Worm (Caenorhabditis elegans): ENCODE data around the gene F25H9.6.

Gene F25H9.6

ce11 chrV:13484339-13484738, 16.2 kb upstream of the F25H9.6 start, which contains the start of gene T10G3.4:
Gene T10G3.4, minus strand, starts transcription at chrV:13484439.
- TF ChIP-seq jun-1 (tag; optimal IDR thresholded peaks at IDR 0.05), result no peak
- TF ChIP-seq zag-1 (tag; optimal IDR thresholded peaks at IDR 0.05), result no peak
- TF ChIP-seq mep-1 (tag; optimal IDR thresholded peaks at IDR 0.05), result no peak
- TF ChIP-seq mab-9 (GFP tag; IDR thresholded peaks at IDR 0.05), result no peak
- TF ChIP-seq mdl-1 (tag; optimal IDR thresholded peaks at IDR 0.05), result no peak
- TF ChIP-seq zip-4 (GFP tag; optimal IDR thresholded peaks at IDR 0.05), result no peak
- TF ChIP-seq fkh-8 (tag; optimal IDR thresholded peaks at IDR 0.05), result peak; percentile 7
- TF ChIP-seq nhr-12 (tag; optimal IDR thresholded peaks at IDR 0.05), result no peak
- TF ChIP-seq nhr-84 (tag; optimal IDR thresholded peaks at IDR 0.05), result no peak
- no peak for TF ChIP-seq nhr-90 (tag; optimal IDR thresholded peaks at IDR 0.05; ENCODE audit: poor library complexity)
- no peak for TF ChIP-seq unc-86 (tag; optimal IDR thresholded peaks at IDR 0.05)
- TF ChIP-seq nhr-47 (tag; optimal IDR thresholded peaks at IDR 0.05), result no peak
- TF ChIP-seq aha-1 (tag; optimal IDR thresholded peaks at IDR 0.05), result no peak
- TF ChIP-seq nhr-76 (tag; optimal IDR thresholded peaks at IDR 0.05), result no peak
- no peak for TF ChIP-seq C04F5.9 (tag; optimal IDR thresholded peaks at IDR 0.05)
- peak; percentile 8 for TF ChIP-seq nhr-71 (tag; optimal IDR thresholded peaks at IDR 0.05)

ce11 chrV:13479766-13480165, 11.6 kb upstream of the F25H9.6 start, which contains the start of gene T10G3.2:
Gene T10G3.2, minus strand, starts transcription at chrV:13479866.
- TF ChIP-seq egl-13 (tag; optimal IDR thresholded peaks at IDR 0.05) (no peak), unc-98 (GFP tag; IDR thresholded peaks at IDR 0.05) (no peak), mab-9 (GFP tag; IDR thresholded peaks at IDR 0.05) (no peak), ceh-82 (tag; optimal IDR thresholded peaks at IDR 0.05) (no peak), lin-14 (GFP tag; optimal IDR thresholded peaks at IDR 0.05) (no peak), vab-15 (tag; optimal IDR thresholded peaks at IDR 0.05) (no peak), lsy-2 (tag; optimal IDR thresholded peaks at IDR 0.05) (no peak), ets-5 (GFP tag; IDR thresholded peaks at IDR 0.05) (no peak), egl-27 (tag; optimal IDR thresholded peaks at IDR 0.05) (no peak), rnt-1 (tag; optimal IDR thresholded peaks at IDR 0.05) (no peak)

- TF ChIP-seq lin-35 (GFP tag; optimal IDR thresholded peaks at IDR 0.05), result no peak
- no peak for TF ChIP-seq nhr-90 (tag; optimal IDR thresholded peaks at IDR 0.05; ENCODE audit: poor library complexity)
- no peak for TF ChIP-seq efl-1 (optimal IDR thresholded peaks at IDR 0.05)
- peak in 1 of 2 experiments; percentile 66 for TF ChIP-seq efl-1 (GFP tag; optimal IDR thresholded peaks at IDR 0.05 in 1 of 2)
- no peak for TF ChIP-seq nhr-76 (tag; optimal IDR thresholded peaks at IDR 0.05)
Observed at ce11 chrV:13476350-13476749, 8.2 kb upstream of the F25H9.6 start, which contains the start of gene T10G3.8. Gene T10G3.8, minus strand, starts transcription at chrV:13476450.

- peak; percentile 85 for TF ChIP-seq nhr-71 (tag; optimal IDR thresholded peaks at IDR 0.05)
- TF ChIP-seq irx-1 (tag; optimal IDR thresholded peaks at IDR 0.05), result no peak
- TF ChIP-seq unc-130 (tag; optimal IDR thresholded peaks at IDR 0.05), result peak; percentile 37
- peak; percentile 37 to 44 for TF ChIP-seq lsy-2 (tag; optimal IDR thresholded peaks at IDR 0.05)
- TF ChIP-seq dpl-1 (GFP tag; optimal IDR thresholded peaks at IDR 0.05), result no peak
- TF ChIP-seq ztf-4 (tag; optimal IDR thresholded peaks at IDR 0.05), result peak; percentile 17
- no peak for TF ChIP-seq sup-37 (GFP tag; optimal IDR thresholded peaks at IDR 0.05)
- no peak for TF ChIP-seq ceh-82 (tag; optimal IDR thresholded peaks at IDR 0.05)
- TF ChIP-seq efl-1 (optimal IDR thresholded peaks at IDR 0.05), result peak in 1 of 2 experiments; percentile 22
- TF ChIP-seq efl-1 (GFP tag; optimal IDR thresholded peaks at IDR 0.05 in 1 of 2), result peak in 1 of 2 experiments; percentile 56
- TF ChIP-seq nhr-19 (GFP tag; conservative IDR thresholded peaks at IDR 0.05), result peak; percentile 52
- no peak for TF ChIP-seq pax-3 (tag; optimal IDR thresholded peaks at IDR 0.05)
- TF ChIP-seq unc-62 (GFP tag; optimal IDR thresholded peaks at IDR 0.05), result no peak
- TF ChIP-seq snu-23 (GFP tag; optimal IDR thresholded peaks at IDR 0.05), result peak; percentile 40
- TF ChIP-seq rnt-1 (tag; optimal IDR thresholded peaks at IDR 0.05), result peak; percentile 75
- peak; percentile 31 for TF ChIP-seq nhr-20 (tag; optimal IDR thresholded peaks at IDR 0.05)
- no peak for TF ChIP-seq nhr-11 (tag; optimal IDR thresholded peaks at IDR 0.05)
- no peak for TF ChIP-seq ztf-11 (tag; optimal IDR thresholded peaks at IDR 0.05)
- peak; percentile 70 for TF ChIP-seq lin-14 (GFP tag; optimal IDR thresholded peaks at IDR 0.05)
- TF ChIP-seq tbx-2 (tag; optimal IDR thresholded peaks at IDR 0.05), result peak; percentile 8
- no peak for TF ChIP-seq efl-3 (GFP tag; optimal IDR thresholded peaks at IDR 0.05)
Observed at ce11 chrV:13473467-13473866, 5.3 kb upstream of the F25H9.6 start, which contains the start of gene T10G3.1. Gene T10G3.1, minus strand, starts transcription at chrV:13473679.
